Fruit fly (Drosophila melanogaster) whole organism, embryonic: ENCODE results near the gene CG34008.

Source experiments
- Abd-B ChIP-seq: fragments of 200-800 bp; sonication (Bioruptor generic); optimal IDR thresholded peaks from 2 replicates; lab custom pipeline; 2018; ENCODE audit warnings: missing biosample characterization, mild to moderate bottlenecking, missing genetic modification characterization, moderate library complexity
- Bgb ChIP-seq: fragments of 200-800 bp; sonication (Bioruptor generic); IDR thresholded peaks from 2 replicates; pipeline ENCODE4 v1.3.6; 2022; ENCODE audit warnings: missing biosample characterization, missing genetic modification characterization; ENCODE audit not compliant: partially characterized antibody
- CG10147 ChIP-seq: fragments of 200-800 bp; sonication (Bioruptor generic); optimal IDR thresholded peaks from 2 replicates; lab custom pipeline; 2019; ENCODE audit warnings: missing biosample characterization, mild to moderate bottlenecking, missing genetic modification characterization, moderate library complexity
- CG10209 ChIP-seq: fragments of 200-800 bp; sonication (Bioruptor generic); optimal IDR thresholded peaks from 3 replicates; lab custom pipeline; 2017; ENCODE audit warnings: missing biosample characterization, mild to moderate bottlenecking, missing genetic modification characterization, missing genetic modification reagents
- CG12071 ChIP-seq: fragments of 200-800 bp; sonication (Bioruptor generic); optimal IDR thresholded peaks from 3 replicates; lab custom pipeline; 2018; ENCODE audit warnings: missing biosample characterization, mild to moderate bottlenecking, missing genetic modification characterization
- CG13296 ChIP-seq: fragments of 200-800 bp; sonication (Bioruptor generic); optimal IDR thresholded peaks from 3 replicates; lab custom pipeline; 2018; ENCODE audit warnings: missing biosample characterization, mild to moderate bottlenecking, missing genetic modification characterization
- CG14441 ChIP-seq: fragments of 200-800 bp; sonication (Bioruptor generic); IDR thresholded peaks from 2 replicates; pipeline ENCODE4 v1.3.6; 2022; ENCODE audit warnings: missing biosample characterization, missing genetic modification characterization
- CG17385 ChIP-seq: fragments of 200-800 bp; sonication (Bioruptor generic); optimal IDR thresholded peaks from 3 replicates; lab custom pipeline; 2018; ENCODE audit warnings: missing biosample characterization, mild to moderate bottlenecking, missing genetic modification characterization
- CG17829 ChIP-seq: fragments of 200-800 bp; optimal IDR thresholded peaks from 2 replicates; lab custom pipeline; 2019; ENCODE audit warnings: missing biosample characterization, mild to moderate bottlenecking, missing genetic modification characterization, moderate library complexity
- CG2129 ChIP-seq: fragments of 200-800 bp; sonication (Bioruptor generic); IDR thresholded peaks from 2 replicates; pipeline ENCODE4 v1.3.6; 2022; ENCODE audit warnings: missing biosample characterization, missing genetic modification characterization; ENCODE audit not compliant: partially characterized antibody
- CG3407 ChIP-seq: fragments of 200-800 bp; sonication (Bioruptor generic); optimal IDR thresholded peaks from 2 replicates; lab custom pipeline; 2018; ENCODE audit warnings: missing biosample characterization, mild to moderate bottlenecking, missing genetic modification characterization
- CG5245 ChIP-seq: fragments of 200-800 bp; sonication (Bioruptor generic); optimal IDR thresholded peaks from 3 replicates; lab custom pipeline; 2016; ENCODE audit warnings: missing biosample characterization, missing genetic modification characterization
- CG6175 ChIP-seq: fragments of 200-800 bp; sonication (Bioruptor generic); IDR thresholded peaks from 3 replicates; pipeline ENCODE4 v1.3.6; 2022; ENCODE audit warnings: missing biosample characterization, missing genetic modification characterization
- CG6765 ChIP-seq: fragments of 200-800 bp; sonication (Bioruptor generic); optimal IDR thresholded peaks from 3 replicates; lab custom pipeline; 2017; ENCODE audit warnings: missing biosample characterization, mild to moderate bottlenecking, missing genetic modification characterization
- CG6791 ChIP-seq: fragments of 200-800 bp; sonication (Bioruptor generic); IDR thresholded peaks from 3 replicates; pipeline ENCODE4 v1.3.6; 2022; ENCODE audit warnings: missing biosample characterization, missing genetic modification characterization; ENCODE audit not compliant: partially characterized antibody
- CG7556 ChIP-seq: fragments of 200-800 bp; sonication (Bioruptor generic); optimal IDR thresholded peaks from 2 replicates; lab custom pipeline; 2017; ENCODE audit warnings: missing biosample characterization, mild to moderate bottlenecking, missing genetic modification characterization
- CG7963 ChIP-seq: fragments of 200-800 bp; sonication (Bioruptor generic); IDR thresholded peaks from 3 replicates; pipeline ENCODE4 v1.3.6; 2022; ENCODE audit warnings: missing biosample characterization, missing genetic modification characterization; ENCODE audit not compliant: partially characterized antibody
- CG8944 ChIP-seq: fragments of 200-800 bp; sonication (Bioruptor generic); optimal IDR thresholded peaks from 3 replicates; lab custom pipeline; 2016; ENCODE audit warnings: missing biosample characterization, missing genetic modification characterization
- CG9609 ChIP-seq: fragments of 200-800 bp; sonication (Bioruptor generic); optimal IDR thresholded peaks from 3 replicates; lab custom pipeline; 2016; ENCODE audit warnings: missing biosample characterization, missing genetic modification characterization
- CHES-1-like ChIP-seq: fragments of 200-800 bp; sonication (Bioruptor generic); optimal IDR thresholded peaks from 2 replicates; lab custom pipeline; 2016; ENCODE audit warnings: missing biosample characterization, missing genetic modification characterization
- Camta ChIP-seq: fragments of 200-800 bp; sonication (Bioruptor generic); optimal IDR thresholded peaks from 2 replicates; lab custom pipeline; 2016; ENCODE audit warnings: missing biosample characterization, missing genetic modification characterization
- CrebB ChIP-seq: fragments of 200-800 bp; sonication (Bioruptor generic); optimal IDR thresholded peaks from 3 replicates; lab custom pipeline; 2018; ENCODE audit warnings: missing biosample characterization, mild to moderate bottlenecking, missing genetic modification characterization
- Doc3 ChIP-seq: fragments of 200-800 bp; sonication (Bioruptor generic); IDR thresholded peaks from 3 replicates; pipeline ENCODE4 v1.3.6; 2022; ENCODE audit warnings: missing biosample characterization, missing genetic modification characterization; ENCODE audit not compliant: partially characterized antibody
- Fer3 ChIP-seq: fragments of 200-800 bp; sonication (Bioruptor generic); optimal IDR thresholded peaks from 2 replicates; lab custom pipeline; 2018; ENCODE audit warnings: missing biosample characterization, mild to moderate bottlenecking, missing genetic modification characterization, moderate library complexity
- Max ChIP-seq: fragments of 200-800 bp; sonication (Bioruptor generic); optimal IDR thresholded peaks from 2 replicates; lab custom pipeline; 2016; ENCODE audit warnings: missing biosample characterization, mild to moderate bottlenecking, missing genetic modification characterization
- Med ChIP-seq: fragments of 200-800 bp; sonication (Bioruptor generic); peaks from one replicate; lab custom pipeline; 2016; ENCODE audit warnings: missing biosample characterization, missing genetic modification characterization, mild to moderate bottlenecking, inconsistent platforms, moderate library complexity
- Sin3A ChIP-seq: fragments of >200 bp; optimal IDR thresholded peaks from 2 replicates; lab custom pipeline; 2018
- Six4 ChIP-seq: fragments of 200-800 bp; sonication (Bioruptor generic); optimal IDR thresholded peaks from 2 replicates; lab custom pipeline; 2016; ENCODE audit warnings: missing biosample characterization, missing genetic modification characterization
- Sox102F ChIP-seq: fragments of 200-800 bp; sonication (Bioruptor generic); optimal IDR thresholded peaks from 2 replicates; lab custom pipeline; 2018; ENCODE audit warnings: missing biosample characterization, mild to moderate bottlenecking, missing genetic modification characterization, moderate library complexity
- Xrp1 ChIP-seq: fragments of 200-800 bp; sonication (Bioruptor generic); IDR thresholded peaks from 2 replicates; pipeline ENCODE4 v1.3.6; 2022; ENCODE audit warnings: missing biosample characterization, missing genetic modification characterization
- bab2 ChIP-seq: fragments of 200-800 bp; sonication (Bioruptor generic); optimal IDR thresholded peaks from 2 replicates; lab custom pipeline; 2016; ENCODE audit warnings: missing biosample characterization, missing genetic modification characterization
- bigmax ChIP-seq: fragments of 200-800 bp; sonication (Bioruptor generic); optimal IDR thresholded peaks from 2 replicates; lab custom pipeline; 2018; ENCODE audit warnings: missing biosample characterization, mild to moderate bottlenecking, missing genetic modification characterization
- esg ChIP-seq: fragments of 200-800 bp; sonication (Bioruptor generic); conservative IDR thresholded peaks from 2 replicates; pipeline ENCODE4 v1.3.6; 2022; ENCODE audit warnings: missing biosample characterization, missing genetic modification characterization
- ewg ChIP-seq: fragments of 200-800 bp; sonication (Bioruptor generic); optimal IDR thresholded peaks from 3 replicates; lab custom pipeline; 2017; ENCODE audit warnings: mild to moderate bottlenecking, missing biosample characterization, missing genetic modification reagents, missing genetic modification characterization
- gcm2 ChIP-seq: fragments of 200-800 bp; sonication (Bioruptor generic); optimal IDR thresholded peaks from 2 replicates; lab custom pipeline; 2016; ENCODE audit warnings: missing biosample characterization, missing genetic modification characterization
- ham ChIP-seq: fragments of 200-800 bp; sonication (Bioruptor generic); IDR thresholded peaks from 2 replicates; pipeline ENCODE4 v1.3.6; 2022; ENCODE audit warnings: missing biosample characterization, missing genetic modification characterization
- insv ChIP-seq, 2 experiments: fragments of 200-800 bp; sonication (Bioruptor generic); optimal IDR thresholded peaks; 3 replicates each; lab custom pipeline; 2016 to 2018; ENCODE audit warnings: missing biosample characterization in 2 of 2, missing genetic modification characterization in 2 of 2
- ken ChIP-seq: fragments of 200-800 bp; sonication (Bioruptor generic); IDR thresholded peaks from 3 replicates; pipeline ENCODE4 v1.3.6; 2022; ENCODE audit warnings: missing biosample characterization, missing genetic modification characterization
- knrl ChIP-seq: fragments of 200-800 bp; sonication (Bioruptor generic); IDR thresholded peaks from 3 replicates; pipeline ENCODE4 v1.3.6; 2022; ENCODE audit warnings: missing biosample characterization, missing genetic modification characterization; ENCODE audit not compliant: partially characterized antibody
- mam ChIP-seq: fragments of 200-800 bp; sonication (Bioruptor generic); optimal IDR thresholded peaks from 3 replicates; lab custom pipeline; 2016; ENCODE audit warnings: missing biosample characterization, missing genetic modification characterization
- onecut ChIP-seq: fragments of 200-800 bp; sonication (Bioruptor generic); IDR thresholded peaks from 2 replicates; pipeline ENCODE4 v1.3.6; 2022; ENCODE audit warnings: missing biosample characterization, missing genetic modification characterization
- sens ChIP-seq: fragments of 200-800 bp; sonication (Bioruptor generic); peaks from one replicate; lab custom pipeline; 2016; ENCODE audit warnings: missing biosample characterization, missing genetic modification characterization
- sim ChIP-seq: fragments of 200-800 bp; sonication (Bioruptor generic); IDR thresholded peaks from 2 replicates; pipeline ENCODE4 v1.3.6; 2022; ENCODE audit warnings: missing biosample characterization, missing genetic modification characterization
- slbo ChIP-seq: fragments of 200-800 bp; sonication (Bioruptor generic); IDR thresholded peaks from 2 replicates; pipeline ENCODE4 v1.3.6; 2022; ENCODE audit warnings: missing biosample characterization, missing genetic modification characterization
- slp2 ChIP-seq: fragments of 200-800 bp; sonication (Bioruptor generic); optimal IDR thresholded peaks from 2 replicates; lab custom pipeline; 2016; ENCODE audit warnings: missing biosample characterization, missing genetic modification characterization
- sr ChIP-seq: fragments of 200-800 bp; sonication (Bioruptor generic); IDR thresholded peaks from 3 replicates; pipeline ENCODE4 v1.3.6; 2022; ENCODE audit warnings: missing biosample characterization, missing genetic modification characterization
- sug ChIP-seq: fragments of 200-800 bp; optimal IDR thresholded peaks from 2 replicates; lab custom pipeline; 2019; ENCODE audit warnings: missing biosample characterization, mild to moderate bottlenecking, missing genetic modification characterization, moderate library complexity
- tgo ChIP-seq: fragments of 200-800 bp; sonication (Bioruptor generic); IDR thresholded peaks from 3 replicates; pipeline ENCODE4 v1.3.6; 2022; ENCODE audit warnings: missing biosample characterization, missing genetic modification characterization
- tna ChIP-seq: fragments of 200-800 bp; sonication (Bioruptor generic); IDR thresholded peaks from 2 replicates; pipeline ENCODE4 v1.3.6; 2022; ENCODE audit warnings: missing biosample characterization, missing genetic modification characterization; ENCODE audit not compliant: partially characterized antibody
- tx ChIP-seq: fragments of 200-800 bp; sonication (Bioruptor generic); optimal IDR thresholded peaks from 2 replicates; lab custom pipeline; 2016; ENCODE audit warnings: missing biosample characterization, missing genetic modification characterization
- usp ChIP-seq: fragments of >200 bp; optimal IDR thresholded peaks from 2 replicates; lab custom pipeline; 2017; ENCODE audit warnings: missing biosample characterization, missing genetic modification characterization
- z ChIP-seq: fragments of 200-800 bp; sonication (Bioruptor generic); IDR thresholded peaks from 3 replicates; pipeline ENCODE4 v1.3.6; 2022; ENCODE audit warnings: missing biosample characterization, missing genetic modification characterization

CG34008 gene

DNA sequence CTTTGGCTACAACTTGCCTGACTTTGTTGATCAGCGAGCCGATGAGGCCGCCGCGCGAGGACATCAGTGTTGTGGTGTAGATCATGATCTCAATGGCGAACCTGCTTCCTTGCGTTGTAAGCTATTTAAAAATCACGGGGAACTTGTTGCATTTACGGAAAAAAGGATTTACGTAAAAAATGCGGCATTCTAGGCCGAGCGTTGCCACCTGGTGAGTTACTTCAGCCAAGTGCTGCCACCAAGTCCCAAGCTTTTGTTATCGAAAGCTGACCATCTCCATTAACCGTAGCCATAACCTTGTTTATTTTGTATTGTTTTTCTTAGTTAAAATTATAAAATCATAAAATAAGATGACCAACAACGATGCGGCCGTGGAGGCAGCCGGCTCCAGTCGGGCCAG is 4.5 kb downstream of the CG34008 start, which contains the start of the genes TFAM and CG5412 (continued):
- TF ChIP-seq CrebB (tag; lab: Kevin White, UChicago) (no peak), ham (GFP tag; lab: Robert Waterston, UW) (no peak), CG17829 (peak; percentile 26), Six4 (GFP tag; lab: Kevin White, UChicago) (no peak), CG6765 (GFP tag; lab: Kevin White, UChicago) (no peak), slp2 (GFP tag; lab: Kevin White, UChicago) (no peak), CG17385 (GFP tag; lab: Kevin White, UChicago) (no peak), Sox102F (GFP tag; lab: Kevin White, UChicago) (no peak), sim (GFP tag; lab: Robert Waterston, UW) (no peak), tx (GFP tag; lab: Kevin White, UChicago) (no peak), ewg (GFP tag; lab: Kevin White, UChicago) (no peak), CG2129 (GFP tag; lab: Robert Waterston, UW) (no peak), CG7963 (GFP tag; lab: Robert Waterston, UW) (no peak), sug (no peak), CG10209 (no peak), Abd-B (GFP tag; lab: Kevin White, UChicago) (no peak), CG13296 (GFP tag; lab: Kevin White, UChicago) (no peak), Xrp1 (GFP tag; lab: Robert Waterston, UW) (no peak), gcm2 (GFP tag; lab: Kevin White, UChicago) (no peak), slbo (GFP tag; lab: Robert Waterston, UW) (no peak), Fer3 (tag; lab: Kevin White, UChicago) (no peak), Sin3A (peak; percentile 31), usp (GFP tag; lab: Kevin White, UChicago) (no peak), CG5245 (no peak), Med (GFP tag; lab: Kevin White, UChicago) (no peak), onecut (GFP tag; lab: Robert Waterston, UW) (no peak), tgo (GFP tag; lab: Robert Waterston, UW) (no peak), esg (GFP tag; lab: Robert Waterston, UW) (no peak), knrl (GFP tag; lab: Robert Waterston, UW) (no peak), sens (GFP tag; lab: Kevin White, UChicago) (peak; percentile 83), CG12071 (GFP tag; lab: Kevin White, UChicago) (no peak), CG6791 (GFP tag; lab: Robert Waterston, UW) (peak; percentile 45; the same call in 2 of the 3 replicates), Doc3 (GFP tag; lab: Robert Waterston, UW) (peak; percentile 23; the same call in 1 of the 3 replicates), CG9609 (GFP tag; lab: Kevin White, UChicago) (no peak), z (GFP tag; lab: Robert Waterston, UW) (no peak), insv (GFP tag; optimal IDR thresholded peaks at IDR 0.05; lab: Kevin White, UChicago) (no peak), Camta (no peak), bigmax (GFP tag; lab: Kevin White, UChicago) (peak; percentile 96), bab2 (no peak), Bgb (GFP tag; lab: Robert Waterston, UW) (no peak), CG10147 (no peak), ken (GFP tag; lab: Robert Waterston, UW) (no peak), CG6175 (GFP tag; lab: Robert Waterston, UW) (no peak), CG3407 (GFP tag; lab: Kevin White, UChicago) (no peak), sr (GFP tag; lab: Robert Waterston, UW) (no peak), CG14441 (no peak), tna (GFP tag; lab: Robert Waterston, UW) (no peak), CG7556 (GFP tag; lab: Kevin White, UChicago) (no peak), CHES-1-like (GFP tag; lab: Kevin White, UChicago) (no peak), CG8944 (GFP tag; lab: Kevin White, UChicago) (no peak), Max (GFP tag; lab: Kevin White, UChicago) (peak; percentile 43), mam (GFP tag; lab: Kevin White, UChicago) (no peak)
